Worm (Caenorhabditis elegans) whole organism, L4/young adult: ENCODE results near the gene F26F4.9.

Source experiments
- W03F9.2 ChIP-seq: fragments of 150-350 bp; optimal IDR thresholded peaks from 2 replicates; lab custom pipeline; 2014; ENCODE audit warnings: missing biosample characterization, missing genetic modification characterization
- him-1 ChIP-seq: sonication (generic microtip); optimal IDR thresholded peaks from 2 replicates; lab custom pipeline; 2016; ENCODE audit warnings: missing genotype, missing genetic modification reagents, missing genetic modification characterization, missing compliant biosample characterization

- TF ChIP-seq W03F9.2 (tag; lab: Kevin White, UChicago) (no peak), him-1 (tag; lab: Kevin White, UChicago) (no peak)
Measured at ce11 chrIII:4944213-4944612, 31.9 kb upstream of the F26F4.9 start, which contains the start of gene ntl-9.
